Fruit fly (Drosophila melanogaster) whole organism, embryonic: Measurements from ENCODE around the gene CG5849.

Experiments
- Aef1 ChIP-seq: fragments of 200-800 bp; sonication (Bioruptor generic); IDR thresholded peaks from 3 replicates; pipeline ENCODE4 v1.3.6; 2022; ENCODE audit warnings: missing biosample characterization, missing genetic modification characterization
- Atf-2 ChIP-seq: fragments of 200-800 bp; sonication (Bioruptor generic); optimal IDR thresholded peaks from 2 replicates; lab custom pipeline; 2016; ENCODE audit warnings: missing biosample characterization, missing genetic modification characterization
- B-H1 ChIP-seq: fragments of 200-800 bp; sonication (Bioruptor generic); IDR thresholded peaks from 3 replicates; pipeline ENCODE4 v1.3.6; 2022; ENCODE audit warnings: missing biosample characterization, missing genetic modification characterization
- CG10147 ChIP-seq: fragments of 200-800 bp; sonication (Bioruptor generic); optimal IDR thresholded peaks from 2 replicates; lab custom pipeline; 2019; ENCODE audit warnings: missing biosample characterization, mild to moderate bottlenecking, missing genetic modification characterization, moderate library complexity
- CG10274 ChIP-seq: fragments of 200-800 bp; sonication (Bioruptor generic); optimal IDR thresholded peaks from 3 replicates; lab custom pipeline; 2017; ENCODE audit warnings: missing biosample characterization, mild to moderate bottlenecking, missing genetic modification characterization
- CG10366 ChIP-seq: fragments of 200-800 bp; sonication (Bioruptor generic); IDR thresholded peaks from 2 replicates; pipeline ENCODE4 v1.3.6; 2022; ENCODE audit warnings: missing biosample characterization, missing genetic modification characterization
- CG11085 ChIP-seq: fragments of 200-800 bp; sonication (Bioruptor generic); IDR thresholded peaks from 2 replicates; pipeline ENCODE4 v1.3.6; 2022; ENCODE audit warnings: missing biosample characterization, missing genetic modification characterization
- CG11696 ChIP-seq: fragments of 200-800 bp; sonication (Bioruptor generic); IDR thresholded peaks from 2 replicates; pipeline ENCODE4 v1.3.6; 2022; ENCODE audit warnings: missing biosample characterization, missing genetic modification characterization
- CG12236 ChIP-seq: fragments of 200-800 bp; sonication (Bioruptor generic); optimal IDR thresholded peaks from 2 replicates; lab custom pipeline; 2016; ENCODE audit warnings: missing biosample characterization, missing genetic modification characterization
- CG12391 ChIP-seq: fragments of 200-800 bp; sonication (Bioruptor generic); optimal IDR thresholded peaks from 3 replicates; lab custom pipeline; 2018; ENCODE audit warnings: missing biosample characterization, mild to moderate bottlenecking, missing genetic modification characterization, moderate library complexity
- CG12744 ChIP-seq: fragments of 200-800 bp; sonication (Bioruptor generic); optimal IDR thresholded peaks from 2 replicates; lab custom pipeline; 2016; ENCODE audit warnings: missing biosample characterization, missing genetic modification characterization
- CG15073 ChIP-seq: fragments of 200-800 bp; sonication (Bioruptor generic); optimal IDR thresholded peaks from 2 replicates; lab custom pipeline; 2016; ENCODE audit warnings: missing biosample characterization, missing genetic modification characterization
- CG15514 ChIP-seq: fragments of 200-800 bp; sonication (Bioruptor generic); optimal IDR thresholded peaks from 3 replicates; lab custom pipeline; 2017; ENCODE audit warnings: missing biosample characterization, missing genetic modification characterization, mild to moderate bottlenecking, moderate library complexity, missing genetic modification reagents
- CG1647 ChIP-seq: fragments of 200-800 bp; sonication (Bioruptor generic); optimal IDR thresholded peaks from 3 replicates; lab custom pipeline; 2016; ENCODE audit warnings: missing biosample characterization, missing genetic modification characterization
- CG16815 ChIP-seq: fragments of 200-800 bp; sonication (Bioruptor generic); optimal IDR thresholded peaks from 3 replicates; lab custom pipeline; 2017; ENCODE audit warnings: missing biosample characterization, mild to moderate bottlenecking, missing genetic modification characterization
- CG17328 ChIP-seq: fragments of 200-800 bp; sonication (Bioruptor generic); IDR thresholded peaks from 2 replicates; pipeline ENCODE4 v1.3.6; 2022; ENCODE audit warnings: missing biosample characterization, missing genetic modification characterization
- CG2202 ChIP-seq: fragments of 200-800 bp; sonication (Bioruptor generic); optimal IDR thresholded peaks from 2 replicates; lab custom pipeline; 2018; ENCODE audit warnings: missing biosample characterization, mild to moderate bottlenecking, missing genetic modification characterization
- CG3065 ChIP-seq: fragments of 200-800 bp; sonication (Bioruptor generic); optimal IDR thresholded peaks from 2 replicates; lab custom pipeline; 2016; ENCODE audit warnings: missing biosample characterization, missing genetic modification characterization
- CG3726 ChIP-seq: fragments of 200-800 bp; sonication (Bioruptor generic); IDR thresholded peaks from 3 replicates; pipeline ENCODE4, ENCODE4 v1.3.6; 2022; ENCODE audit warnings: missing biosample characterization, missing genetic modification characterization
- CG3838 ChIP-seq: fragments of 200-800 bp; sonication (Bioruptor generic); optimal IDR thresholded peaks from 3 replicates; lab custom pipeline; 2016; ENCODE audit warnings: missing biosample characterization, missing genetic modification characterization
- CG4328 ChIP-seq: fragments of 200-800 bp; sonication (Bioruptor generic); optimal IDR thresholded peaks from 3 replicates; lab custom pipeline; 2017; ENCODE audit warnings: missing biosample characterization, missing genetic modification reagents, missing genetic modification characterization
- CG7987 ChIP-seq: fragments of 200-800 bp; sonication (Bioruptor generic); optimal IDR thresholded peaks from 2 replicates; lab custom pipeline; 2018; ENCODE audit warnings: missing biosample characterization, mild to moderate bottlenecking, missing genetic modification characterization, moderate library complexity
- CG8944 ChIP-seq: fragments of 200-800 bp; sonication (Bioruptor generic); optimal IDR thresholded peaks from 3 replicates; lab custom pipeline; 2016; ENCODE audit warnings: missing biosample characterization, missing genetic modification characterization
- CG9215 ChIP-seq: fragments of 200-800 bp; sonication (Bioruptor generic); IDR thresholded peaks from 2 replicates; pipeline ENCODE4 v1.3.6; 2022; ENCODE audit warnings: missing biosample characterization, missing genetic modification characterization
- CHES-1-like ChIP-seq: fragments of 200-800 bp; sonication (Bioruptor generic); optimal IDR thresholded peaks from 2 replicates; lab custom pipeline; 2016; ENCODE audit warnings: missing biosample characterization, missing genetic modification characterization
- Chrac-16 ChIP-seq: fragments of 200-800 bp; sonication (Bioruptor generic); optimal IDR thresholded peaks from 3 replicates; lab custom pipeline; 2016; ENCODE audit warnings: missing biosample characterization, missing genetic modification characterization
- D19A ChIP-seq: fragments of 200-800 bp; optimal IDR thresholded peaks from 3 replicates; lab custom pipeline; 2019; ENCODE audit warnings: missing biosample characterization, mild to moderate bottlenecking, missing genetic modification characterization, moderate library complexity
- Dip2 ChIP-seq: fragments of 200-800 bp; sonication (Bioruptor generic); IDR thresholded peaks from 2 replicates; pipeline ENCODE4 v1.3.6; 2022; ENCODE audit warnings: missing biosample characterization, missing genetic modification characterization
- Elba2 ChIP-seq: fragments of 200-800 bp; sonication (Bioruptor generic); optimal IDR thresholded peaks from 3 replicates; lab custom pipeline; 2016; ENCODE audit warnings: missing biosample characterization, missing genetic modification characterization
- Fer1 ChIP-seq: fragments of 200-800 bp; sonication (Bioruptor generic); optimal IDR thresholded peaks from 2 replicates; lab custom pipeline; 2017; ENCODE audit warnings: missing biosample characterization, mild to moderate bottlenecking, missing genetic modification characterization
- Hand ChIP-seq: fragments of 200-800 bp; sonication (Bioruptor generic); optimal IDR thresholded peaks from 2 replicates; lab custom pipeline; 2017; ENCODE audit warnings: mild to moderate bottlenecking, missing biosample characterization, missing genetic modification reagents, missing genetic modification characterization
- Hsf ChIP-seq: fragments of 200-800 bp; sonication (Bioruptor generic); optimal IDR thresholded peaks from 3 replicates; lab custom pipeline; 2016; ENCODE audit warnings: missing biosample characterization, missing genetic modification characterization
- NfI ChIP-seq: fragments of 200-800 bp; sonication (Bioruptor generic); optimal IDR thresholded peaks from 3 replicates; lab custom pipeline; 2018; ENCODE audit warnings: missing biosample characterization, mild to moderate bottlenecking, missing genetic modification characterization, moderate library complexity
- bcd ChIP-seq: fragments of 200-800 bp; sonication (Bioruptor generic); optimal IDR thresholded peaks from 2 replicates; lab custom pipeline; 2017; ENCODE audit warnings: missing biosample characterization, mild to moderate bottlenecking, missing genetic modification characterization
- br ChIP-seq: fragments of >200 bp; optimal IDR thresholded peaks from 2 replicates; lab custom pipeline; 2017
- corto ChIP-seq: fragments of 200-800 bp; sonication (Bioruptor generic); optimal IDR thresholded peaks from 2 replicates; lab custom pipeline; 2016; ENCODE audit warnings: missing biosample characterization, mild to moderate bottlenecking, missing genetic modification characterization, moderate library complexity
- dati ChIP-seq: fragments of 200-800 bp; sonication (Bioruptor generic); IDR thresholded peaks from 2 replicates; pipeline ENCODE4 v1.3.6; 2022; ENCODE audit warnings: missing biosample characterization, missing genetic modification characterization
- dimm ChIP-seq: fragments of 200-800 bp; sonication (Bioruptor generic); IDR thresholded peaks from 2 replicates; pipeline ENCODE4 v1.3.6; 2022; ENCODE audit warnings: missing biosample characterization, missing genetic modification characterization
- ewg ChIP-seq: fragments of 200-800 bp; sonication (Bioruptor generic); optimal IDR thresholded peaks from 3 replicates; lab custom pipeline; 2017; ENCODE audit warnings: mild to moderate bottlenecking, missing biosample characterization, missing genetic modification reagents, missing genetic modification characterization
- exex ChIP-seq: fragments of 200-800 bp; sonication (Bioruptor generic); optimal IDR thresholded peaks from 4 replicates; lab custom pipeline; 2018; ENCODE audit warnings: missing biosample characterization, mild to moderate bottlenecking, missing genetic modification characterization, moderate library complexity
- ftz-f1 ChIP-seq: fragments of 200-800 bp; sonication (Bioruptor generic); optimal IDR thresholded peaks from 2 replicates; lab custom pipeline; 2016; ENCODE audit warnings: missing biosample characterization, missing genetic modification characterization
- jing ChIP-seq: fragments of 200-800 bp; sonication (Bioruptor generic); optimal IDR thresholded peaks from 2 replicates; lab custom pipeline; 2018; ENCODE audit warnings: missing biosample characterization, mild to moderate bottlenecking, missing genetic modification characterization
- org-1 ChIP-seq: fragments of 200-800 bp; sonication (Bioruptor generic); optimal IDR thresholded peaks from 2 replicates; lab custom pipeline; 2017; ENCODE audit warnings: missing biosample characterization, missing genetic modification characterization
- peb ChIP-seq: fragments of 200-800 bp; sonication (Bioruptor generic); IDR thresholded peaks from 2 replicates; pipeline ENCODE4 v1.3.6; 2022; ENCODE audit warnings: missing biosample characterization, missing genetic modification characterization
- pho ChIP-seq: fragments of 200-800 bp; sonication (Bioruptor generic); optimal IDR thresholded peaks from 2 replicates; lab custom pipeline; 2016; ENCODE audit warnings: missing biosample characterization, missing genetic modification characterization
- repo ChIP-seq: fragments of 200-800 bp; sonication (Bioruptor generic); optimal IDR thresholded peaks from 2 replicates; lab custom pipeline; 2016; ENCODE audit warnings: missing biosample characterization, missing genetic modification characterization
- row ChIP-seq: fragments of 200-800 bp; sonication (Bioruptor generic); IDR thresholded peaks from 3 replicates; pipeline ENCODE4 v1.3.6; 2022; ENCODE audit warnings: missing biosample characterization, missing genetic modification characterization
- sqz ChIP-seq: fragments of 200-800 bp; sonication (Bioruptor generic); optimal IDR thresholded peaks from 3 replicates; lab custom pipeline; 2018; ENCODE audit warnings: missing biosample characterization, mild to moderate bottlenecking, missing genetic modification characterization
- trh ChIP-seq: fragments of 200-800 bp; sonication (Bioruptor generic); optimal IDR thresholded peaks from 2 replicates; lab custom pipeline; 2016; ENCODE audit warnings: missing biosample characterization, missing genetic modification characterization
- twi ChIP-seq: fragments of 200-800 bp; optimal IDR thresholded peaks from 2 replicates; lab custom pipeline; 2019; ENCODE audit warnings: missing biosample characterization, mild to moderate bottlenecking, missing genetic modification characterization, moderate library complexity
- unc-4 ChIP-seq: fragments of 200-800 bp; sonication (Bioruptor generic); IDR thresholded peaks from 2 replicates; pipeline ENCODE4 v1.3.6; 2022; ENCODE audit warnings: missing biosample characterization, missing genetic modification characterization; ENCODE audit not compliant: partially characterized antibody
- zfh1 ChIP-seq: fragments of 200-800 bp; sonication (Bioruptor generic); IDR thresholded peaks from 3 replicates; pipeline ENCODE4 v1.3.6; 2022; ENCODE audit warnings: missing biosample characterization, missing genetic modification characterization

CG5849 gene

DNA sequence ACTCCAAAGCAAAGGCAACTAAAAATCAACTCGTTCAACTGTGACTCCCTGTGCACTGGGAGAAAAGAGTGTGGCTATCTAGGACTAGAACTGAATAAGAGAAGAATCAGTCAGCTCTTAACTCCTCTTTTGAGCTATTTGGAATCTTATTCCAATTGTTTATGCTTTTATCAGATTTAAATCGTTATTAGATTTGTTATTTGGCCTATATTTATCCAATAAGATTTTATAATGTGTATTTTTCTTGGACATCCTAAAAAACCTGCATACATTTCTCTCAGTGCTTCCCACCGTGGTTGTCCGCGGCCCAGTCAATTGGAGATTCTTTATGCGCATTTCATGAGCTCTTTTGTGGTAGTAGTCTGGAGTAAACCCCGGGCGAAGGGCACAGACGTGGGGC, 41.5 kb downstream of the CG5849 start (continued):
- TF ChIP-seq CG7987 (GFP tag; lab: Kevin White, UChicago) (no peak), CG10366 (GFP tag; lab: Robert Waterston, UW) (peak; percentile 57), bcd (peak; percentile 74), NfI (GFP tag; lab: Kevin White, UChicago) (peak; percentile 57), D19A (tag; lab: Kevin White, UChicago) (peak; percentile 58), CG11085 (GFP tag; lab: Robert Waterston, UW) (no peak), Atf-2 (peak; percentile 20), row (GFP tag; lab: Robert Waterston, UW) (peak; percentile 83), unc-4 (GFP tag; lab: Robert Waterston, UW) (no peak), ftz-f1 (no peak), CG3726 (GFP tag; lab: Robert Waterston, UW) (no peak), pho (GFP tag; lab: Kevin White, UChicago) (peak; percentile 51), Dip2 (GFP tag; lab: Robert Waterston, UW) (no peak), CG1647 (peak; percentile 23), Hsf (GFP tag; lab: Kevin White, UChicago) (peak; percentile 72), Aef1 (GFP tag; lab: Robert Waterston, UW) (peak; percentile 74), CG4328 (GFP tag; lab: Kevin White, UChicago) (peak; percentile 10), sqz (peak; percentile 25), br (no peak), dimm (no peak), CG11696 (GFP tag; lab: Robert Waterston, UW) (0 out of 2 replicates have a peak, but pooled peaks have one; percentile 26), CG16815 (peak; percentile 52), twi (tag; lab: Kevin White, UChicago) (peak; percentile 39), Chrac-16 (GFP tag; lab: Kevin White, UChicago) (peak; percentile 61), ewg (GFP tag; lab: Kevin White, UChicago) (peak; percentile 33), CG3065 (GFP tag; lab: Kevin White, UChicago) (no peak), CG15073 (GFP tag; lab: Kevin White, UChicago) (no peak), zfh1 (GFP tag; lab: Robert Waterston, UW) (peak; percentile 61; the same call in 1 of the 3 replicates), exex (tag; lab: Kevin White, UChicago) (no peak), Fer1 (GFP tag; lab: Kevin White, UChicago) (peak; percentile 73), CG12391 (tag; lab: Kevin White, UChicago) (peak; percentile 73), Hand (no peak), CG15514 (GFP tag; lab: Kevin White, UChicago) (peak; percentile 31), repo (GFP tag; lab: Kevin White, UChicago) (no peak), CHES-1-like (GFP tag; lab: Kevin White, UChicago) (no peak), CG3838 (no peak), Elba2 (GFP tag; lab: Kevin White, UChicago) (no peak), CG2202 (peak; percentile 20), CG12744 (GFP tag; lab: Kevin White, UChicago) (peak; percentile 19), CG17328 (peak; percentile 48; the same call in 1 of the 2 replicates), peb (GFP tag; lab: Robert Waterston, UW) (0 out of 2 replicates have a peak, but pooled peaks have one; percentile 34), corto (GFP tag; lab: Kevin White, UChicago) (peak; percentile 70), CG10274 (peak; percentile 3), CG8944 (GFP tag; lab: Kevin White, UChicago) (peak; percentile 24), jing (no peak), CG12236 (GFP tag; lab: Kevin White, UChicago) (peak; percentile 28), dati (GFP tag; lab: Robert Waterston, UW) (no peak), B-H1 (peak; percentile 71), CG10147 (GFP tag; lab: Kevin White, UChicago) (peak; percentile 41), org-1 (GFP tag; lab: Kevin White, UChicago) (peak; percentile 18), trh (GFP tag; lab: Kevin White, UChicago) (peak; percentile 33), CG9215 (GFP tag; lab: Robert Waterston, UW) (peak; percentile 52; the same call in 1 of the 2 replicates)
